Fruit fly (Drosophila melanogaster) whole organism, wandering third instar larva: Measurements from ENCODE around the gene CG9331.

Experiments
- Abd-B ChIP-seq: fragments of >200 bp; optimal IDR thresholded peaks from 2 replicates; lab custom pipeline; 2017; ENCODE audit warnings: missing biosample characterization, missing genetic modification characterization
- CG32264 ChIP-seq: fragments of 200-800 bp; sonication (Bioruptor generic); optimal IDR thresholded peaks from 2 replicates; lab custom pipeline; 2016; ENCODE audit warnings: missing biosample characterization, missing genetic modification characterization
- CG9705 ChIP-seq: fragments of 200-800 bp; sonication (Bioruptor generic); optimal IDR thresholded peaks from 2 replicates; lab custom pipeline; 2018; ENCODE audit warnings: missing biosample characterization, mild to moderate bottlenecking, missing genetic modification characterization
- Dfd ChIP-seq: fragments of >200 bp; optimal IDR thresholded peaks from 2 replicates; lab custom pipeline; 2017; ENCODE audit warnings: missing biosample characterization, missing genetic modification characterization
- Dif ChIP-seq: fragments of 200-275, 200-300 bp; sonication (Bioruptor generic); optimal IDR thresholded peaks from 2 replicates; lab custom pipeline; 2018; ENCODE audit warnings: missing biosample characterization, missing genetic modification characterization; ENCODE audit not compliant: partially characterized antibody
- GATAd ChIP-seq: sonication (Bioruptor generic); optimal IDR thresholded peaks from 2 replicates; lab custom pipeline; 2016; ENCODE audit warnings: missing biosample characterization, missing genetic modification characterization
- HLH106 ChIP-seq: fragments of 200-800 bp; optimal IDR thresholded peaks from 3 replicates; lab custom pipeline; 2019; ENCODE audit warnings: missing biosample characterization, mild to moderate bottlenecking, missing genetic modification characterization, moderate library complexity
- Hnf4 ChIP-seq: fragments of 200-800 bp; sonication (Bioruptor generic); optimal IDR thresholded peaks from 2 replicates; lab custom pipeline; 2016; ENCODE audit warnings: missing biosample characterization, mild to moderate bottlenecking, missing genetic modification characterization
- Hr78 ChIP-seq: fragments of >200 bp; optimal IDR thresholded peaks from 2 replicates; lab custom pipeline; 2017; ENCODE audit warnings: missing biosample characterization, missing genetic modification characterization
- Hr83 ChIP-seq: fragments of 200-300 bp; sonication (Bioruptor generic); optimal IDR thresholded peaks from 2 replicates; lab custom pipeline; 2016; ENCODE audit warnings: missing biosample characterization, mild to moderate bottlenecking, missing genetic modification characterization, moderate library complexity; ENCODE audit not compliant: poor library complexity, severe bottlenecking
- Jra ChIP-seq: sonication (Bioruptor generic); optimal IDR thresholded peaks from 2 replicates; lab custom pipeline; 2016; ENCODE audit warnings: missing biosample characterization, missing genetic modification characterization
- Myc ChIP-seq: fragments of >200 bp; optimal IDR thresholded peaks from 2 replicates; lab custom pipeline; 2017
- OdsH ChIP-seq: fragments of 200-800 bp; sonication (Bioruptor generic); optimal IDR thresholded peaks from 2 replicates; lab custom pipeline; 2016; ENCODE audit warnings: missing biosample characterization, mild to moderate bottlenecking, missing genetic modification characterization
- Rel ChIP-seq, 2 experiments: fragments of 200-800 bp; sonication (Bioruptor generic) in 1 of 2; optimal IDR thresholded peaks; 2 replicates in 1 of 2; 3 replicates in 1 of 2; lab custom pipeline; 2016 to 2019; ENCODE audit warnings: mild to moderate bottlenecking in 2 of 2, missing biosample characterization in 2 of 2, missing genetic modification characterization in 2 of 2, moderate library complexity in 1 of 2
- Sp1 ChIP-seq: fragments of 200-800 bp; sonication (Bioruptor generic); optimal IDR thresholded peaks from 3 replicates; lab custom pipeline; 2019; ENCODE audit warnings: missing biosample characterization, mild to moderate bottlenecking, missing genetic modification characterization, moderate library complexity
- Vsx2 ChIP-seq: fragments of 200-300, 225-300 bp; sonication (Bioruptor generic); optimal IDR thresholded peaks from 2 replicates; lab custom pipeline; 2018; ENCODE audit warnings: missing biosample characterization, missing genetic modification characterization; ENCODE audit not compliant: partially characterized antibody
- br ChIP-seq: fragments of 200-800 bp; sonication (Bioruptor generic); optimal IDR thresholded peaks from 2 replicates; lab custom pipeline; 2016; ENCODE audit warnings: missing biosample characterization, missing genetic modification characterization
- brk ChIP-seq: fragments of 200-800 bp; sonication (Bioruptor generic); optimal IDR thresholded peaks from 2 replicates; lab custom pipeline; 2016; ENCODE audit warnings: missing biosample characterization, mild to moderate bottlenecking, missing genetic modification characterization
- dmrt93B ChIP-seq: fragments of 200-800 bp; sonication (Bioruptor generic); optimal IDR thresholded peaks from 2 replicates; lab custom pipeline; 2018; ENCODE audit warnings: missing biosample characterization, mild to moderate bottlenecking, missing genetic modification characterization
- ey ChIP-seq: fragments of 200-800 bp; sonication (Bioruptor generic); optimal IDR thresholded peaks from 2 replicates; lab custom pipeline; 2016; ENCODE audit warnings: missing biosample characterization, missing genetic modification characterization
- foxo ChIP-seq, 2 experiments: fragments of 200-800 bp; sonication (Bioruptor generic); optimal IDR thresholded peaks; 2 replicates in 1 of 2; 3 replicates in 1 of 2; lab custom pipeline; 2016 to 2017; ENCODE audit warnings: missing biosample characterization in 2 of 2, missing genetic modification characterization in 2 of 2
- fru ChIP-seq: fragments of 200-800 bp; sonication (Bioruptor generic); optimal IDR thresholded peaks from 3 replicates; lab custom pipeline; 2016; ENCODE audit warnings: missing biosample characterization, mild to moderate bottlenecking, missing genetic modification characterization
- h ChIP-seq: fragments of 200-800 bp; sonication (Bioruptor generic); optimal IDR thresholded peaks from 3 replicates; lab custom pipeline; 2016; ENCODE audit warnings: missing biosample characterization, mild to moderate bottlenecking, missing genetic modification characterization
- jim ChIP-seq: fragments of 175-275, 200-325 bp; sonication (Bioruptor generic); optimal IDR thresholded peaks from 2 replicates; lab custom pipeline; 2016; ENCODE audit warnings: missing biosample characterization, mild to moderate bottlenecking, missing genetic modification characterization
- lola ChIP-seq: fragments of >200 bp; optimal IDR thresholded peaks from 2 replicates; lab custom pipeline; 2017; ENCODE audit warnings: missing biosample characterization, missing genetic modification characterization
- pan ChIP-seq: fragments of >200 bp; optimal IDR thresholded peaks from 2 replicates; lab custom pipeline; 2017
- psq ChIP-seq: fragments of 200-800 bp; sonication (Bioruptor generic); optimal IDR thresholded peaks from 3 replicates; lab custom pipeline; 2017; ENCODE audit warnings: missing biosample characterization, mild to moderate bottlenecking, missing genetic modification characterization, moderate library complexity
- rgr ChIP-seq: fragments of 200-800 bp; sonication (Bioruptor generic); optimal IDR thresholded peaks from 3 replicates; lab custom pipeline; 2016; ENCODE audit warnings: missing biosample characterization, mild to moderate bottlenecking, missing genetic modification characterization
- sage ChIP-seq: fragments of 200-800 bp; sonication (Bioruptor generic); optimal IDR thresholded peaks from 2 replicates; lab custom pipeline; 2016; ENCODE audit warnings: missing biosample characterization, mild to moderate bottlenecking, missing genetic modification characterization
- sv ChIP-seq: fragments of 200-800 bp; sonication (Bioruptor generic); optimal IDR thresholded peaks from 3 replicates; lab custom pipeline; 2016; ENCODE audit warnings: missing biosample characterization, missing genetic modification characterization
- tai ChIP-seq: sonication (Bioruptor generic); optimal IDR thresholded peaks from 2 replicates; lab custom pipeline; 2016; ENCODE audit warnings: missing biosample characterization, missing genetic modification characterization
- usp ChIP-seq: fragments of >200 bp; optimal IDR thresholded peaks from 2 replicates; lab custom pipeline; 2017; ENCODE audit warnings: missing biosample characterization, missing genetic modification characterization
- woc ChIP-seq: sonication (Bioruptor generic); optimal IDR thresholded peaks from 2 replicates; lab custom pipeline; 2016; ENCODE audit warnings: missing biosample characterization, mild to moderate bottlenecking, missing genetic modification characterization

Gene CG9331

dm6 chr2L:20835501-20835900, 12.9 kb downstream of the CG9331 start, which contains the start of gene Oseg5:
Gene Oseg5 (minus strand): TSS chr2L:20835840.
- TF ChIP-seq sv (GFP tag; lab: Kevin White, UChicago) (no peak), CG9705 (GFP tag; lab: Kevin White, UChicago) (no peak), woc (GFP tag; lab: Kevin White, UChicago) (no peak), CG32264 (GFP tag; lab: Kevin White, UChicago) (no peak), Sp1 (GFP tag; lab: Kevin White, UChicago) (no peak), HLH106 (tag; lab: Kevin White, UChicago) (no peak), usp (no peak), Hr83 (GFP tag; lab: Kevin White, UChicago) (no peak), jim (GFP tag; lab: Kevin White, UChicago) (no peak), psq (GFP tag; lab: Kevin White, UChicago) (no peak), br (GFP tag; lab: Kevin White, UChicago) (no peak), ey (GFP tag; lab: Kevin White, UChicago) (no peak), foxo (GFP tag; optimal IDR thresholded peaks at IDR 0.05; lab: Kevin White, UChicago) (no peak), Rel (GFP tag; optimal IDR thresholded peaks at IDR 0.05; lab: Kevin White, UChicago) (no peak), Rel (tag; optimal IDR thresholded peaks at IDR 0.05; lab: Kevin White, UChicago) (no peak), Hnf4 (no peak), Myc (lab: Kevin White, UChicago) (no peak)
- TF ChIP-seq, all 38 proteins: peak for 0

dm6 chr2L:20837885-20838284, 15.3 kb downstream of the CG9331 start, which contains the start of gene Spn38F:
Gene Spn38F (minus strand): TSS chr2L:20837985.
- TF ChIP-seq fru (GFP tag; lab: Kevin White, UChicago) (no peak), Hr78 (GFP tag; lab: Kevin White, UChicago) (no peak), Vsx2 (GFP tag; lab: Kevin White, UChicago) (no peak), Abd-B (GFP tag; lab: Kevin White, UChicago) (no peak), woc (GFP tag; lab: Kevin White, UChicago) (no peak), tai (GFP tag; lab: Kevin White, UChicago) (no peak), sv (GFP tag; lab: Kevin White, UChicago) (no peak)
- TF ChIP-seq, all 38 proteins: peak for 0

- TF ChIP-seq CG9705 (GFP tag; lab: Kevin White, UChicago), result no peak
- no peak for TF ChIP-seq Hnf4
- TF ChIP-seq foxo (GFP tag; optimal IDR thresholded peaks at IDR 0.05; lab: Kevin White, UChicago), result no peak
- TF ChIP-seq Jra, result no peak
- TF ChIP-seq woc (GFP tag; lab: Kevin White, UChicago), result no peak
- no peak for TF ChIP-seq fru (GFP tag; lab: Kevin White, UChicago)
- TF ChIP-seq CG32264 (GFP tag; lab: Kevin White, UChicago), result no peak
- TF ChIP-seq Myc (lab: Kevin White, UChicago), result no peak
- TF ChIP-seq OdsH (GFP tag; lab: Kevin White, UChicago), result no peak
- no peak for TF ChIP-seq Hr78 (GFP tag; lab: Kevin White, UChicago)
- no peak for TF ChIP-seq rgr (GFP tag; lab: Kevin White, UChicago)
- no peak for TF ChIP-seq br (GFP tag; lab: Kevin White, UChicago)
- TF ChIP-seq Dfd, result no peak
These were observed 17.4 kb downstream of the CG9331 start for dm6 chr2L:20840006-20840405.

DNA sequence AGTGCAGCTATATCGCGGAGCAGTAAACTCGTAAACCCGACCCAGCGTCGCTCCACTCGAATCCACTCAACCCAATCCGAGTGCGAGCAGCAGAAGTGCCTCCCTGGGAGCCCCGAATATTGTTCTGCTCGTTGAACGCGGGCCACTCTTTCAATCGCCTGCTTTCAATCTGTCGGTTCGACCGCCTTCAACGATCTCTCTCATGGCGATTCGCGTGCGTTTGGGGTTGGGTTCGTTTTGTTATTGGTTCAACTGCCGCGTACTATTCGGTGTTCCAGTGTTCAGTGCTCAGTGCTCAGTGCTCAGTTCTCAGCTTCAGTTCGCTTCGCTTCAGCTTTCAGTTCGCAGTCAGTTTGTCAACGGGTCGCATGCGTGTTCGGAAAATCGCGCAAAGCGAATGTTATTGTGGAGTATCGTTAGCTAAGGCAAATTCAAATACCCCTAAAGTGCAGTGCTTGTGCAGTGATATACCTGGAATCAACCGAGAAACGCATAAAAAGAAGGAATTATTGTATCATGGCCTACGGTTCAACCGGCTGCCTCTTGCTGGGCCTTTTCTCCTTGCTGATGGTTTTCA, 17.9 kb downstream of the CG9331 start, which contains the start of gene CG31676:
TSS of gene CG31676 (plus strand) at position 289 of the 577 bp plus-strand sequence.
- TF ChIP-seq foxo (GFP tag; optimal IDR thresholded peaks at IDR 0.05; lab: Kevin White, UChicago) (no peak), woc (GFP tag; lab: Kevin White, UChicago) (no peak), usp (no peak), Myc (lab: Kevin White, UChicago) (no peak), dmrt93B (GFP tag; lab: Kevin White, UChicago) (no peak), sage (GFP tag; lab: Kevin White, UChicago) (no peak), lola (GFP tag; lab: Kevin White, UChicago) (no peak), psq (GFP tag; lab: Kevin White, UChicago) (no peak), Dfd (no peak), brk (GFP tag; lab: Kevin White, UChicago) (no peak), h (GFP tag; lab: Kevin White, UChicago) (no peak), CG9705 (GFP tag; lab: Kevin White, UChicago) (no peak), Rel (GFP tag; optimal IDR thresholded peaks at IDR 0.05; lab: Kevin White, UChicago) (no peak), Rel (tag; optimal IDR thresholded peaks at IDR 0.05; lab: Kevin White, UChicago) (no peak), Dif (GFP tag; lab: Kevin White, UChicago) (no peak), pan (no peak), GATAd (no peak)
